Worm (Caenorhabditis elegans): ENCODE measurements around the gene nlp-78.

The nlp-78 gene

ce11 chrII:9130339-9130738 lies 5.6 kb upstream of the nlp-78 start:
- TF ChIP-seq fos-1 (tag; optimal IDR thresholded peaks at IDR 0.05): peak; percentile 27
- TF ChIP-seq nhr-21 (tag; optimal IDR thresholded peaks at IDR 0.05): no peak

ce11 chrII:9131363-9131762 lies 4.6 kb upstream of the nlp-78 start, which contains the start of gene C16D2.1:
Gene C16D2.1 (plus strand): TSS chrII:9131663.
- no peak for TF ChIP-seq lin-11 (tag; optimal IDR thresholded peaks at IDR 0.05)
- TF ChIP-seq aly-2 (tag; optimal IDR thresholded peaks at IDR 0.05): no peak
- TF ChIP-seq crh-2 (tag; optimal IDR thresholded peaks at IDR 0.05): no peak
- no peak for TF ChIP-seq alr-1 (tag; optimal IDR thresholded peaks at IDR 0.05)
- TF ChIP-seq ama-1 (optimal IDR thresholded peaks at IDR 0.05): no peak
- TF ChIP-seq mdl-1 (tag; optimal IDR thresholded peaks at IDR 0.05): no peak
- no peak for TF ChIP-seq lin-13 (GFP tag; optimal IDR thresholded peaks at IDR 0.05)
- no peak for TF ChIP-seq nhr-129 (tag; optimal IDR thresholded peaks at IDR 0.05)
- TF ChIP-seq fos-1 (tag; optimal IDR thresholded peaks at IDR 0.05): no peak
- no peak for TF ChIP-seq elt-3 (tag; optimal IDR thresholded peaks at IDR 0.05)
- TF ChIP-seq mbf-1 (tag; optimal IDR thresholded peaks at IDR 0.05): no peak
- TF ChIP-seq gmeb-1 (tag; optimal IDR thresholded peaks at IDR 0.05): no peak
- no peak for TF ChIP-seq zag-1 (tag; optimal IDR thresholded peaks at IDR 0.05)
- TF ChIP-seq sma-3 (GFP tag; optimal IDR thresholded peaks at IDR 0.05): no peak
- TF ChIP-seq lin-39 (tag; optimal IDR thresholded peaks at IDR 0.05): no peak

- no peak for TF ChIP-seq lin-39 (tag; optimal IDR thresholded peaks at IDR 0.05)
- no peak for TF ChIP-seq nhr-6 (tag; optimal IDR thresholded peaks at IDR 0.05)
- TF ChIP-seq snpc-4 (tag; optimal IDR thresholded peaks at IDR 0.05): no peak
- TF ChIP-seq ztf-11 (tag; optimal IDR thresholded peaks at IDR 0.05): no peak
- no peak for TF ChIP-seq peb-1 (tag; optimal IDR thresholded peaks at IDR 0.05)
- no peak for TF ChIP-seq skn-1 (tag; optimal IDR thresholded peaks at IDR 0.05)
- no peak for TF ChIP-seq nhr-129 (tag; optimal IDR thresholded peaks at IDR 0.05)
- no peak for TF ChIP-seq elt-3 (tag; optimal IDR thresholded peaks at IDR 0.05)
- no peak for TF ChIP-seq sma-3 (GFP tag; optimal IDR thresholded peaks at IDR 0.05)
- TF ChIP-seq nhr-77 (tag; optimal IDR thresholded peaks at IDR 0.05): no peak
- TF ChIP-seq fos-1 (tag; optimal IDR thresholded peaks at IDR 0.05): no peak
- TF ChIP-seq egl-27 (tag; optimal IDR thresholded peaks at IDR 0.05): no peak
- no peak for TF ChIP-seq elt-1 (tag; optimal IDR thresholded peaks at IDR 0.05)
- TF ChIP-seq mab-5 (tag; optimal IDR thresholded peaks at IDR 0.05): no peak
- TF ChIP-seq ztf-1 (GFP tag; conservative IDR thresholded peaks at IDR 0.05): no peak
- no peak for TF ChIP-seq nhr-10 (tag; optimal IDR thresholded peaks at IDR 0.05)
Observed at ce11 chrII:9132338-9132737, 3.6 kb upstream of the nlp-78 start.

ce11 chrII:9137803-9138202 lies 1.8 kb downstream of the nlp-78 start, which contains the start of gene C16D2.3:
Gene C16D2.3 (plus strand): TSS chrII:9138103.
- TF ChIP-seq nhr-12 (tag; optimal IDR thresholded peaks at IDR 0.05) (no peak), skn-1 (tag; optimal IDR thresholded peaks at IDR 0.05) (no peak), zag-1 (tag; optimal IDR thresholded peaks at IDR 0.05) (no peak), mdl-1 (tag; optimal IDR thresholded peaks at IDR 0.05) (no peak), blmp-1 (tag; optimal IDR thresholded peaks at IDR 0.05; ENCODE audit: insufficient read depth) (no peak), crh-2 (tag; optimal IDR thresholded peaks at IDR 0.05) (no peak), unc-55 (GFP tag; optimal IDR thresholded peaks at IDR 0.05) (no peak), Y55F3AM.14 (GFP tag; optimal IDR thresholded peaks at IDR 0.05) (no peak), aly-2 (tag; optimal IDR thresholded peaks at IDR 0.05) (no peak), egl-27 (tag; optimal IDR thresholded peaks at IDR 0.05) (no peak), lin-39 (tag; optimal IDR thresholded peaks at IDR 0.05) (no peak), dmd-4 (tag; optimal IDR thresholded peaks at IDR 0.05) (no peak)

ce11 chrII:9139172-9139700 lies 3.3 kb downstream of the nlp-78 start, which contains the start of gene Y9C2UA.1:
Gene Y9C2UA.1 (plus strand): TSS chrII:9139650.
- no peak for TF ChIP-seq mbf-1 (tag; optimal IDR thresholded peaks at IDR 0.05)
- no peak for TF ChIP-seq crh-2 (tag; optimal IDR thresholded peaks at IDR 0.05)
- no peak for TF ChIP-seq sma-9 (GFP tag; optimal IDR thresholded peaks at IDR 0.05)
- TF ChIP-seq sma-9 (tag; optimal IDR thresholded peaks at IDR 0.05): no peak
- TF ChIP-seq elt-1 (tag; optimal IDR thresholded peaks at IDR 0.05): no peak
- TF ChIP-seq nhr-77 (tag; optimal IDR thresholded peaks at IDR 0.05): no peak
- TF ChIP-seq nhr-10 (tag; optimal IDR thresholded peaks at IDR 0.05): no peak
- no peak for TF ChIP-seq nhr-6 (tag; optimal IDR thresholded peaks at IDR 0.05)
- TF ChIP-seq C34F6.9 (tag; optimal IDR thresholded peaks at IDR 0.05): no peak
- no peak for TF ChIP-seq unc-39 (tag; optimal IDR thresholded peaks at IDR 0.05)
- no peak for TF ChIP-seq dmd-4 (tag; optimal IDR thresholded peaks at IDR 0.05)
- TF ChIP-seq blmp-1 (tag; optimal IDR thresholded peaks at IDR 0.05; ENCODE audit: insufficient read depth): no peak
- no peak for TF ChIP-seq nhr-21 (tag; optimal IDR thresholded peaks at IDR 0.05)
- TF ChIP-seq alr-1 (tag; optimal IDR thresholded peaks at IDR 0.05): no peak
- TF ChIP-seq elt-3 (tag; optimal IDR thresholded peaks at IDR 0.05): no peak
- TF ChIP-seq ceh-82 (tag; optimal IDR thresholded peaks at IDR 0.05): no peak

Measured in whole organism, L2 larva.